Worm (Caenorhabditis elegans): Measurements from ENCODE around the gene Y53F4B.10.
A peak's percentile ranks its signal among the peaks of the same experiment; 100 is the strongest.

Gene Y53F4B.10

ce11 chrII:14966420-14966819, 36.9 kb downstream of the Y53F4B.10 start:
- TF ChIP-seq ceh-82 (tag; optimal IDR thresholded peaks at IDR 0.05), result no peak

ce11 chrII:14964877-14965276, 38.4 kb downstream of the Y53F4B.10 start:
- peak; percentile 4 for TF ChIP-seq crh-2 (tag; optimal IDR thresholded peaks at IDR 0.05)
- no peak for TF ChIP-seq Y55F3AM.14 (GFP tag; optimal IDR thresholded peaks at IDR 0.05)
- no peak for TF ChIP-seq snpc-4 (tag; optimal IDR thresholded peaks at IDR 0.05)
- TF ChIP-seq fos-1 (tag; optimal IDR thresholded peaks at IDR 0.05), result peak; percentile 88
- TF ChIP-seq nhr-77 (tag; optimal IDR thresholded peaks at IDR 0.05), result no peak
- TF ChIP-seq lin-39 (tag; optimal IDR thresholded peaks at IDR 0.05), result no peak
- TF ChIP-seq sem-4 (tag; optimal IDR thresholded peaks at IDR 0.05), result no peak
- TF ChIP-seq F13H6.1 (tag; optimal IDR thresholded peaks at IDR 0.05), result no peak

DNA sequence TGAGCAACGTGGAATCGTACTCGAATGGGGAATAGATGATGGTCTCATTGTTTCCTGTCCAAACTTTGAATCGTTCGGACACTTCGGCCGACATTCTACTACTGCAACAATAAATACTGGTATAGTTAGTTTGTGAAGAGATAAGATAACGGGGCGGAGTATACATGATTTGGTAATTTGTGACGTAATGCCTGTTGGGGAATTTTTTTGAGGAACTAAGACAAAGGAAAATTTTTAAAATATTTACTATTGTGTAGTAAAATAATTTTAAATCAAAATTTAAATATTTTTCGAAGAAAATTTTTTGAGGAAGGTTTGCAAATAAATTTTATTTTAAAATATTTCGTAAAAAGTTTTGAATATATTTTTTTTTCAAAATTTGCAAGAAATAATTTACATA, 39.3 kb downstream of the Y53F4B.10 start, which contains the start of gene elo-9:
elo-9 (minus strand) TSS at position 101 of the 400 bp plus-strand sequence.
- TF ChIP-seq gmeb-1 (tag; optimal IDR thresholded peaks at IDR 0.05) (no peak), ztf-1 (GFP tag; conservative IDR thresholded peaks at IDR 0.05) (no peak), elt-3 (tag; optimal IDR thresholded peaks at IDR 0.05) (no peak)

ce11 chrII:14959273-14959672, 44.0 kb downstream of the Y53F4B.10 start:
- TF ChIP-seq fos-1 (tag; optimal IDR thresholded peaks at IDR 0.05) (peak; percentile 89), nhr-25 (tag; optimal IDR thresholded peaks at IDR 0.05) (no peak), lin-13 (GFP tag; optimal IDR thresholded peaks at IDR 0.05) (no peak)

ce11 chrII:14958113-14958512, 45.2 kb downstream of the Y53F4B.10 start, which contains the start of gene Y53F4B.1:
Gene Y53F4B.1, minus strand, starts transcription at chrII:14958213.
- TF ChIP-seq skn-1 (tag; optimal IDR thresholded peaks at IDR 0.05) (no peak), egl-27 (tag; optimal IDR thresholded peaks at IDR 0.05) (no peak), fos-1 (tag; optimal IDR thresholded peaks at IDR 0.05) (peak; percentile 26), mdl-1 (tag; optimal IDR thresholded peaks at IDR 0.05) (no peak), nhr-237 (tag; optimal IDR thresholded peaks at IDR 0.05) (no peak), snpc-4 (tag; optimal IDR thresholded peaks at IDR 0.05) (no peak)

ce11 chrII:14952464-14953064, 50.7 kb downstream of the Y53F4B.10 start:
- TF ChIP-seq nhr-10 (tag; optimal IDR thresholded peaks at IDR 0.05) (no peak), mdl-1 (tag; optimal IDR thresholded peaks at IDR 0.05) (no peak), ztf-11 (tag; optimal IDR thresholded peaks at IDR 0.05) (no peak), fos-1 (tag; optimal IDR thresholded peaks at IDR 0.05) (no peak), C34F6.9 (tag; optimal IDR thresholded peaks at IDR 0.05) (no peak), alr-1 (tag; optimal IDR thresholded peaks at IDR 0.05) (no peak), lsy-2 (tag; optimal IDR thresholded peaks at IDR 0.05) (no peak)
